Worm (Caenorhabditis elegans) whole organism, L2 larva: Measurements from ENCODE around the gene cpr-4.

Experiments
- ama-1 ChIP-seq: fragments of 150-350 bp; optimal IDR thresholded peaks from 2 replicates; lab custom pipeline; 2018; ENCODE audit warnings: inconsistent platforms
- blmp-1 ChIP-seq: sonication (generic microtip); optimal IDR thresholded peaks from 2 replicates; lab custom pipeline; 2017; ENCODE audit warnings: missing genetic modification characterization, mild to moderate bottlenecking, missing compliant biosample characterization, antibody characterized with exemption, moderate library complexity; ENCODE audit not compliant: insufficient read depth
- mbf-1 ChIP-seq: sonication (generic microtip); optimal IDR thresholded peaks from 2 replicates; lab custom pipeline; 2017; ENCODE audit warnings: missing biosample characterization, missing genetic modification characterization
- mdl-1 ChIP-seq, 2 experiments: fragments of 150-350 bp in 1 of 2; sonication (generic microtip) in 1 of 2; optimal IDR thresholded peaks; 2 replicates each; lab custom pipeline; 2017; ENCODE audit warnings: missing biosample characterization in 2 of 2, missing genetic modification characterization in 2 of 2
- nhr-11 ChIP-seq: fragments of 150-350 bp; optimal IDR thresholded peaks from 2 replicates; lab custom pipeline; 2014; ENCODE audit warnings: missing biosample characterization, missing genetic modification characterization
- nhr-12 ChIP-seq: fragments of 150-350 bp; optimal IDR thresholded peaks from 2 replicates; lab custom pipeline; 2014; ENCODE audit warnings: missing biosample characterization, missing genetic modification characterization
- unc-55 ChIP-seq: fragments of 150-350 bp; sonication (generic microtip); optimal IDR thresholded peaks from 3 replicates; lab custom pipeline; 2014; ENCODE audit warnings: missing biosample characterization, missing genetic modification reagents, missing genetic modification characterization
- ztf-11 ChIP-seq: sonication (generic microtip); optimal IDR thresholded peaks from 2 replicates; lab custom pipeline; 2017; ENCODE audit warnings: missing biosample characterization, missing genetic modification characterization

DNA sequence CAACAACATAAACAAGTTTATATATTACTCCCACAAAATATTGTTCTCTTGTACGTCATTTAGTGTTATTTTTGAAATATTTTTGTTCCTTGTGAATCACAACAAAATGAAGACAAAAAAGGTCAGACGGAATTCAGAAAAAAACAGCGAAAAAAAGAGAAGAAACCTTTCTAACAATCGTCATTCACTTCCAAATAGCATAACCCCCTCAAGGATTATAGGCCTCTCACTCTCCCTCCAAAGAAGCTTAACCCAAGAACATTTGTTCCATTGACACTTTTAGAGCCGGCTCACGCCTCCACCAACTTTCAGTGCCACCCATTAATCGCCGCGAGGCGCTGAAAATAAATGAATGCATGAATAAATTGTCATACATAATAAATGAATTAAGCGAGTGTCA is 45.1 kb downstream of the cpr-4 start:
- no peak for TF ChIP-seq mbf-1 (tag; lab: Kevin White, UChicago)
- no peak for TF ChIP-seq ztf-11 (tag; lab: Kevin White, UChicago)
- TF ChIP-seq nhr-12 (tag; lab: Kevin White, UChicago), result no peak
- no peak for TF ChIP-seq ama-1 (lab: Kevin White, UChicago)
- no peak for TF ChIP-seq mdl-1 (tag; optimal IDR thresholded peaks at IDR 0.05; lab: Kevin White, UChicago)
- TF ChIP-seq unc-55 (GFP tag; lab: Kevin White, UChicago), result peak; percentile 51
- no peak for TF ChIP-seq blmp-1
- TF ChIP-seq nhr-11 (tag; lab: Kevin White, UChicago), result no peak
